Fruit fly (Drosophila melanogaster): Measurements from ENCODE around the gene CG11586.

CG11586 gene

dm6 chr3L:4227164-4227563, 35.1 kb downstream of the CG11586 start, which contains the start of gene CG46460 (continued):
- TF ChIP-seq salm (tag; optimal IDR thresholded peaks at IDR 0.05) (no peak), CG8290 (GFP tag; optimal IDR thresholded peaks at IDR 0.05) (peak; percentile 6), CG8290 (tag; optimal IDR thresholded peaks at IDR 0.05) (peak in 1 of 2 experiments; percentile 12), oc (tag; optimal IDR thresholded peaks at IDR 0.05) (peak; percentile 43), zen (tag; optimal IDR thresholded peaks at IDR 0.05) (peak; percentile 70), CG10543 (GFP tag; optimal IDR thresholded peaks at IDR 0.05) (peak; percentile 27), CG7928 (GFP tag; optimal IDR thresholded peaks at IDR 0.05) (no peak), ken (GFP tag; IDR thresholded peaks at IDR 0.05) (no peak), cas (GFP tag; IDR thresholded peaks at IDR 0.05) (0 out of 2 replicates have a peak, but pooled peaks have one; percentile 16), chm (GFP tag; IDR thresholded peaks at IDR 0.05) (peak; percentile 69), lov (optimal IDR thresholded peaks at IDR 0.05) (no peak), lov (GFP tag; IDR thresholded peaks at IDR 0.05) (0 out of 3 replicates have a peak, but pooled peaks have one; percentile 28), lab (GFP tag; optimal IDR thresholded peaks at IDR 0.05) (peak; percentile 19), her (GFP tag; optimal IDR thresholded peaks at IDR 0.05) (peak; percentile 1), HmgZ (tag; optimal IDR thresholded peaks at IDR 0.05) (peak; percentile 4), CG9817 (tag; optimal IDR thresholded peaks at IDR 0.05) (no peak), otp (GFP tag; IDR thresholded peaks at IDR 0.05) (no peak), Rfx (GFP tag; IDR thresholded peaks at IDR 0.05) (0 out of 2 replicates have a peak, but pooled peaks have one; percentile 12), danr (GFP tag; IDR thresholded peaks at IDR 0.05) (no peak), so (GFP tag; IDR thresholded peaks at IDR 0.05) (peak; percentile 67; the same call in 2 of the 3 replicates), sens (GFP tag) (peak; percentile 81), CG7786 (GFP tag; optimal IDR thresholded peaks at IDR 0.05) (no peak), Dll (GFP tag; IDR thresholded peaks at IDR 0.05; ENCODE audit: partially characterized antibody) (0 out of 4 replicates have a peak, but pooled peaks have one; percentile 22), CG34422 (GFP tag; IDR thresholded peaks at IDR 0.05) (0 out of 3 replicates have a peak, but pooled peaks have one; percentile 36), Camta (GFP tag; optimal IDR thresholded peaks at IDR 0.05) (no peak), grau (tag; optimal IDR thresholded peaks at IDR 0.05) (peak; percentile 21), CG4854 (GFP tag; optimal IDR thresholded peaks at IDR 0.05) (no peak), NC2α (GFP tag; optimal IDR thresholded peaks at IDR 0.05) (peak; percentile 69), lilli (GFP tag; optimal IDR thresholded peaks at IDR 0.05) (no peak), CG8765 (GFP tag; IDR thresholded peaks at IDR 0.05) (no peak), vvl (GFP tag; IDR thresholded peaks at IDR 0.05) (peak; percentile 41; the same call in 1 of the 2 replicates), Ets65A (GFP tag) (peak; percentile 74), CG15601 (tag; optimal IDR thresholded peaks at IDR 0.05) (peak; percentile 2), Myb (GFP tag; optimal IDR thresholded peaks at IDR 0.05) (peak; percentile 6), Opbp (GFP tag; IDR thresholded peaks at IDR 0.05; ENCODE audit: partially characterized antibody) (peak; percentile 43; the same call in 1 of the 3 replicates), CG9727 (GFP tag; optimal IDR thresholded peaks at IDR 0.05) (peak; percentile 32), Scr (GFP tag; IDR thresholded peaks at IDR 0.05; ENCODE audit: partially characterized antibody) (0 out of 2 replicates have a peak, but pooled peaks have one; percentile 22), repo (GFP tag; optimal IDR thresholded peaks at IDR 0.05) (peak; percentile 10), nom (GFP tag; optimal IDR thresholded peaks at IDR 0.05) (peak; percentile 45), nerfin-2 (GFP tag; IDR thresholded peaks at IDR 0.05; ENCODE audit: partially characterized antibody) (peak; percentile 35; the same call in 1 of the 2 replicates), CG13287 (GFP tag; IDR thresholded peaks at IDR 0.05; ENCODE audit: partially characterized antibody) (peak; percentile 36; the same call in 1 of the 2 replicates), CG14014 (GFP tag; IDR thresholded peaks at IDR 0.05) (0 out of 2 replicates have a peak, but pooled peaks have one; percentile 20), ewg (GFP tag; optimal IDR thresholded peaks at IDR 0.05) (no peak), odd (GFP tag; optimal IDR thresholded peaks at IDR 0.05) (no peak), Vsx1 (GFP tag; optimal IDR thresholded peaks at IDR 0.05) (peak; percentile 26), CG6175 (GFP tag; IDR thresholded peaks at IDR 0.05) (no peak), CG12744 (GFP tag; optimal IDR thresholded peaks at IDR 0.05) (no peak), crol (GFP tag; IDR thresholded peaks at IDR 0.05) (peak; percentile 57), CG12769 (tag; optimal IDR thresholded peaks at IDR 0.05) (peak; percentile 19), CG11695 (GFP tag; IDR thresholded peaks at IDR 0.05) (peak; percentile 92), vfl (GFP tag; optimal IDR thresholded peaks at IDR 0.05) (no peak)

Measured in whole organism, embryonic.